Worm (Caenorhabditis elegans): Measurements from ENCODE around the gene F08G2.5.
A peak's percentile ranks its signal among the peaks of the same experiment; 100 is the strongest.

F08G2.5 gene

DNA sequence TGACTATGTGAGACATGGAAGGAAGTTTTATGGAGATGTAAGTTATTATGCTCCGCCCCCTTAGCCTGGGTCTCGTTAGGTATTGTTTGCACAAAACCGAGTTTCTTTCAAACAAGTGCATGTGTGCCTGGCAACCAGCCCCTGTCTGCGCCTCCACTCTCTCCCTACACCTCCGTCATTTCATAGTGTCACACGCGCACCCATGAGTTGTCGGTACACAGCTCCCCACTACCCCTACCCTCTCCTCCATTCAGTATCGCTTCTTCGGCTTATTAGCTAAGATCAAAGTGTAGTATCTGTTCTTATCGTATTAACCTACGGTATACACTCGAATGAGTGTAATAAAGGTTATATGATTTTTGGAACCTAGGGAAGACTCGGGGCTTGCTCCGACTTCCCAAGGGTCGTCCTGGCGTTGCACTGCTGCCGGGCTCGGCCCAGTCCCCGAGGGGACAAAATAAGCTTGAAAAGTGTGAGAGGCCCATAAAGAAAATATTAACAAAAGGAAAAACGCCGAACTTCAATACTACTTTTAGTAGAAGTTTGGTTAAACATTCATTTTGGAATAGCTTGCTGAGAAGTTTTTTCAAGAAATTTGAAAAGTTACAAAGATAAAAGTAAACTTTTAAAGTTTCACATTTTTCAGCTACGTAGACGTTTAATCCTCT, 19.2 kb upstream of the F08G2.5 start:
- peak; percentile 87 for TF ChIP-seq snpc-1.1 (tag; optimal IDR thresholded peaks at IDR 0.05; ENCODE audit: insufficient read depth)
- TF ChIP-seq ZK185.1 (tag; optimal IDR thresholded peaks at IDR 0.05; ENCODE audit: poor library complexity, severe bottlenecking), result peak; percentile 13
- TF ChIP-seq ekl-4 (GFP tag; IDR thresholded peaks at IDR 0.05), result peak; percentile 57; the same call in 1 of the 2 replicates
- TF ChIP-seq hmg-1.2 (GFP tag; IDR thresholded peaks at IDR 0.05), result peak; percentile 84
- TF ChIP-seq nhr-80 (tag; optimal IDR thresholded peaks at IDR 0.05), result peak; percentile 2
- TF ChIP-seq B0336.3 (GFP tag; IDR thresholded peaks at IDR 0.05), result peak; percentile 65
- 0 out of 2 replicates have a peak, but pooled peaks have one; percentile 25 for TF ChIP-seq rcor-1 (GFP tag; IDR thresholded peaks at IDR 0.05)
- peak; percentile 63 for TF ChIP-seq tbp1 (GFP tag; optimal IDR thresholded peaks at IDR 0.05)
- peak; percentile 26 for TF ChIP-seq lin-40 (tag; optimal IDR thresholded peaks at IDR 0.05)
- peak; percentile 59 for TF ChIP-seq zfh-2 (GFP tag; conservative IDR thresholded peaks at IDR 0.05)
- peak; percentile 47; the same call in 1 of the 2 replicates for TF ChIP-seq madf-6 (GFP tag; IDR thresholded peaks at IDR 0.05)
- TF ChIP-seq lin-26 (GFP tag; IDR thresholded peaks at IDR 0.05), result peak; percentile 93
- TF ChIP-seq mcd-1 (GFP tag; IDR thresholded peaks at IDR 0.05), result peak; percentile 55
- TF ChIP-seq let-607 (tag; optimal IDR thresholded peaks at IDR 0.05), result peak in 1 of 2 experiments; percentile 6
- peak; percentile 25 for TF ChIP-seq xnd-1 (tag; optimal IDR thresholded peaks at IDR 0.05)
- TF ChIP-seq lin-54 (GFP tag; optimal IDR thresholded peaks at IDR 0.05), result peak; percentile 13
- TF ChIP-seq snpc-3.4 (tag; optimal IDR thresholded peaks at IDR 0.05), result peak; percentile 27
- peak; percentile 18 for TF ChIP-seq die-1 (tag; optimal IDR thresholded peaks at IDR 0.05)
- peak; percentile 84 for TF ChIP-seq D2030.7 (GFP tag; IDR thresholded peaks at IDR 0.05)
- TF ChIP-seq snpc-1.3 (tag; optimal IDR thresholded peaks at IDR 0.05; ENCODE audit: insufficient read depth), result peak; percentile 13
- peak; percentile 10 for TF ChIP-seq ztf-18 (tag; optimal IDR thresholded peaks at IDR 0.05)
- TF ChIP-seq nfya-2 (GFP tag; IDR thresholded peaks at IDR 0.05), result peak; percentile 21; the same call in 1 of the 2 replicates
- TF ChIP-seq hmg-20 (GFP tag; IDR thresholded peaks at IDR 0.05), result 0 out of 2 replicates have a peak, but pooled peaks have one; percentile 47
- TF ChIP-seq Y53G8AR.9 (GFP tag; conservative IDR thresholded peaks at IDR 0.05), result 0 out of 2 replicates have a peak, but pooled peaks have one; percentile 67
- TF ChIP-seq F49E8.2 (tag; optimal IDR thresholded peaks at IDR 0.05; ENCODE audit: insufficient read depth), result peak; percentile 70
- peak; percentile 94 for TF ChIP-seq attf-6 (GFP tag; IDR thresholded peaks at IDR 0.05)
- peak; percentile 60; the same call in 1 of the 2 replicates for TF ChIP-seq ceh-100 (GFP tag; IDR thresholded peaks at IDR 0.05)
- peak; percentile 69 for TF ChIP-seq pbrm-1 (GFP tag; IDR thresholded peaks at IDR 0.05)
- TF ChIP-seq snpc-4 (GFP tag; optimal IDR thresholded peaks at IDR 0.05), result peak; percentile 84
- peak; percentile 54 to 97 (median 93) for TF ChIP-seq snpc-4 (tag; optimal IDR thresholded peaks at IDR 0.05)
- TF ChIP-seq nfyb-1 (GFP tag; IDR thresholded peaks at IDR 0.05), result peak; percentile 69; the same call in 1 of the 2 replicates
- TF ChIP-seq aptf-2 (GFP tag; conservative IDR thresholded peaks at IDR 0.05), result peak; percentile 93
- peak; percentile 58 for TF ChIP-seq him-1 (tag; optimal IDR thresholded peaks at IDR 0.05)
- TF ChIP-seq lsl-1 (GFP tag; optimal IDR thresholded peaks at IDR 0.05), result peak; percentile 61

DNA sequence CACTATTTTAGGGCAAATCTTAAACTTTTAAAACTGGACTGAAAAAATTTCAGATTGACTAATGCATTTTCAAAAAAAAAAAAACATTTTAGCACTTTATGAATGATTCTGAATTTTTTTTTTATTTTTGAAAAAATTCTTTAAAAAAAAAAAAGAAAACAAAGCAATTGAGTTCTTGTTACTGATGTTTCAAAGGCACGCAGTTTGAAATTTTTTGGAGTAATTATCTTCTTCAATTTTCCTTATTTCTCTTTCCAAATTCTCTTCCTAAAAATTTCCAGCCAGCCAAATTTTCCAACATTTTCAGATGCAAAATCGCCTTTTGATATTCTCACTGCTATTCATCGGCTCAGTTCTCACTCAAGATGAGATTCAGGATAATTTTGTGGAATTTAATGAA, 18.6 kb upstream of the F08G2.5 start, which contains the start of gene F08G2.8:
F08G2.8 (plus strand) TSS at position 301 of the 400 bp plus-strand sequence.
- TF ChIP-seq zfh-2 (GFP tag; conservative IDR thresholded peaks at IDR 0.05) (no peak), Y95B8A.8 (GFP tag; IDR thresholded peaks at IDR 0.05) (no peak), mel-28 (tag; optimal IDR thresholded peaks at IDR 0.05; ENCODE audit: borderline replicate concordance) (no peak), fkh-3 (tag; optimal IDR thresholded peaks at IDR 0.05) (no peak), atf-7 (tag; optimal IDR thresholded peaks at IDR 0.05) (no peak), ceh-79 (tag; optimal IDR thresholded peaks at IDR 0.05) (no peak), hlh-26 (GFP tag; conservative IDR thresholded peaks at IDR 0.05) (no peak), snpc-3.4 (tag; optimal IDR thresholded peaks at IDR 0.05) (no peak), tlf-1 (GFP tag; optimal IDR thresholded peaks at IDR 0.05) (no peak), nhr-90 (tag; optimal IDR thresholded peaks at IDR 0.05) (no peak), K11D2.4 (GFP tag; IDR thresholded peaks at IDR 0.05) (no peak), Y79H2A.3 (GFP tag; conservative IDR thresholded peaks at IDR 0.05) (no peak), nhr-80 (tag; optimal IDR thresholded peaks at IDR 0.05) (no peak), repo-1 (tag; optimal IDR thresholded peaks at IDR 0.05) (no peak), ztf-6 (GFP tag; IDR thresholded peaks at IDR 0.05) (no peak), ceh-40 (GFP tag; IDR thresholded peaks at IDR 0.05) (no peak), nfya-2 (GFP tag; IDR thresholded peaks at IDR 0.05) (no peak)
